Worm (Caenorhabditis elegans) whole organism, L3 larva: Measurements from ENCODE around the gene irld-2.
A peak's percentile ranks its signal among the peaks of the same experiment; 100 is the strongest.

ENCODE experiments used
- ZK546.5 ChIP-seq: sonication (generic microtip); optimal IDR thresholded peaks from 2 replicates; lab custom pipeline; 2017; ENCODE audit warnings: missing biosample characterization, missing genetic modification characterization
- aly-2 ChIP-seq: fragments of 150-350 bp; optimal IDR thresholded peaks from 2 replicates; lab custom pipeline; 2014; ENCODE audit warnings: missing biosample characterization, missing genetic modification characterization
- ama-1 ChIP-seq: fragments of 150-350 bp; optimal IDR thresholded peaks from 2 replicates; lab custom pipeline; 2018
- ceh-16 ChIP-seq: sonication (generic microtip); optimal IDR thresholded peaks from 2 replicates; lab custom pipeline; 2017; ENCODE audit warnings: missing biosample characterization, missing genetic modification characterization
- ceh-28 ChIP-seq: fragments of 150-350 bp; optimal IDR thresholded peaks from 2 replicates; lab custom pipeline; 2014; ENCODE audit warnings: missing biosample characterization, missing genetic modification reagents, missing genetic modification characterization
- ceh-82 ChIP-seq: fragments of 150-350 bp; optimal IDR thresholded peaks from 2 replicates; lab custom pipeline; 2014; ENCODE audit warnings: missing biosample characterization, missing genetic modification characterization
- ceh-9 ChIP-seq: sonication (generic microtip); optimal IDR thresholded peaks from 2 replicates; lab custom pipeline; 2018; ENCODE audit warnings: missing biosample characterization, missing genetic modification characterization
- daf-12 ChIP-seq: fragments of 150-350 bp; optimal IDR thresholded peaks from 2 replicates; lab custom pipeline; 2014; ENCODE audit warnings: missing biosample characterization, missing genetic modification reagents, missing genetic modification characterization
- egl-27 ChIP-seq: sonication (generic microtip); optimal IDR thresholded peaks from 4 replicates; lab custom pipeline; 2017; ENCODE audit warnings: missing biosample characterization, missing genetic modification reagents, missing genetic modification characterization
- egl-5 ChIP-seq: fragments of 150-350 bp; optimal IDR thresholded peaks from 2 replicates; lab custom pipeline; 2017; ENCODE audit warnings: missing biosample characterization, missing genetic modification reagents, missing genetic modification characterization, inconsistent platforms
- elt-2 ChIP-seq: sonication (generic microtip); optimal IDR thresholded peaks from 2 replicates; lab custom pipeline; 2016; ENCODE audit warnings: missing genetic modification reagents, mild to moderate bottlenecking, missing genetic modification characterization, missing compliant biosample characterization
- elt-3 ChIP-seq, 3 experiments: fragments of 150-350 bp in 1 of 3; sonication (generic microtip) in 2 of 3; optimal IDR thresholded peaks; 2 replicates in 2 of 3; 4 replicates in 1 of 3; lab custom pipeline; 2014 to 2017; ENCODE audit warnings: missing biosample characterization in 3 of 3, missing genetic modification characterization in 3 of 3
- eor-1 ChIP-seq, 2 experiments: fragments of 150-350 bp; optimal IDR thresholded peaks; 2 replicates each; lab custom pipeline; 2014 to 2018; ENCODE audit warnings: missing biosample characterization in 2 of 2, missing genetic modification characterization in 2 of 2
- fkh-2 ChIP-seq: fragments of 150-350 bp; optimal IDR thresholded peaks from 2 replicates; lab custom pipeline; 2014; ENCODE audit warnings: missing biosample characterization, missing genetic modification reagents, missing genetic modification characterization
- fos-1 ChIP-seq: fragments of 150-350 bp; optimal IDR thresholded peaks from 2 replicates; lab custom pipeline; 2014; ENCODE audit warnings: missing biosample characterization, missing genetic modification characterization
- jun-1 ChIP-seq: fragments of 150-350 bp; optimal IDR thresholded peaks from 2 replicates; lab custom pipeline; 2014; ENCODE audit warnings: missing biosample characterization, missing genetic modification reagents, missing genetic modification characterization
- lin-15B ChIP-seq: fragments of 150-350 bp; optimal IDR thresholded peaks from 2 replicates; lab custom pipeline; 2014; ENCODE audit warnings: missing biosample characterization, missing genetic modification characterization
- lin-39 ChIP-seq: fragments of 150-350 bp; optimal IDR thresholded peaks from 2 replicates; lab custom pipeline; 2018; ENCODE audit warnings: missing biosample characterization, missing genetic modification reagents, missing genetic modification characterization
- mdl-1 ChIP-seq: fragments of 150-350 bp; optimal IDR thresholded peaks from 2 replicates; lab custom pipeline; 2014; ENCODE audit warnings: missing biosample characterization, missing genetic modification characterization
- mml-1 ChIP-seq: fragments of 150-350 bp; sonication (generic microtip); optimal IDR thresholded peaks from 3 replicates; lab custom pipeline; 2014; ENCODE audit warnings: missing biosample characterization, missing genetic modification characterization
- nfya-1 ChIP-seq: sonication (generic microtip); optimal IDR thresholded peaks from 2 replicates; lab custom pipeline; 2017; ENCODE audit warnings: missing genetic modification characterization, mild to moderate bottlenecking, missing compliant biosample characterization, antibody characterized with exemption, moderate library complexity; ENCODE audit not compliant: insufficient read depth
- nhr-11 ChIP-seq: fragments of 150-350 bp; optimal IDR thresholded peaks from 2 replicates; lab custom pipeline; 2014; ENCODE audit warnings: missing biosample characterization, missing genetic modification characterization
- nhr-23 ChIP-seq: fragments of 150-350 bp; optimal IDR thresholded peaks from 2 replicates; lab custom pipeline; 2014; ENCODE audit warnings: missing biosample characterization, missing genetic modification reagents, missing genetic modification characterization
- nhr-237 ChIP-seq: fragments of 150-350 bp; optimal IDR thresholded peaks from 2 replicates; lab custom pipeline; 2014; ENCODE audit warnings: missing biosample characterization, missing genetic modification characterization
- nhr-25 ChIP-seq: sonication (generic microtip); optimal IDR thresholded peaks from 2 replicates; lab custom pipeline; 2017; ENCODE audit warnings: missing biosample characterization, missing genetic modification characterization
- nhr-67 ChIP-seq: fragments of 150-350 bp; optimal IDR thresholded peaks from 2 replicates; lab custom pipeline; 2014; ENCODE audit warnings: missing biosample characterization, missing genetic modification characterization
- nhr-76 ChIP-seq: fragments of 150-350 bp; sonication (generic microtip); optimal IDR thresholded peaks from 5 replicates; lab custom pipeline; 2014; ENCODE audit warnings: missing biosample characterization, missing genetic modification characterization
- pha-4 ChIP-seq: fragments of 150-350 bp; optimal IDR thresholded peaks from 2 replicates; lab custom pipeline; 2014; ENCODE audit warnings: missing biosample characterization, missing genetic modification reagents, missing genetic modification characterization
- sea-2 ChIP-seq: fragments of 150-350 bp; sonication (generic microtip); optimal IDR thresholded peaks from 4 replicates; lab custom pipeline; 2014; ENCODE audit warnings: missing biosample characterization, missing genetic modification reagents, missing genetic modification characterization
- skn-1 ChIP-seq: fragments of 150-350 bp; optimal IDR thresholded peaks from 2 replicates; lab custom pipeline; 2014; ENCODE audit warnings: missing biosample characterization, missing genetic modification characterization
- snpc-4 ChIP-seq: fragments of 150-350 bp; optimal IDR thresholded peaks from 2 replicates; lab custom pipeline; 2014; ENCODE audit warnings: missing biosample characterization, missing genetic modification characterization
- tbx-2 ChIP-seq: sonication (generic microtip); optimal IDR thresholded peaks from 2 replicates; lab custom pipeline; 2016; ENCODE audit warnings: mild to moderate bottlenecking, missing genetic modification characterization, missing compliant biosample characterization
- unc-39 ChIP-seq: sonication (generic microtip); optimal IDR thresholded peaks from 4 replicates; lab custom pipeline; 2017; ENCODE audit warnings: missing biosample characterization, missing genetic modification characterization
- unc-62 ChIP-seq: fragments of 150-350 bp; sonication (generic microtip); optimal IDR thresholded peaks from 4 replicates; lab custom pipeline; 2014; ENCODE audit warnings: missing biosample characterization, missing genetic modification reagents, missing genetic modification characterization

irld-2 gene

DNA sequence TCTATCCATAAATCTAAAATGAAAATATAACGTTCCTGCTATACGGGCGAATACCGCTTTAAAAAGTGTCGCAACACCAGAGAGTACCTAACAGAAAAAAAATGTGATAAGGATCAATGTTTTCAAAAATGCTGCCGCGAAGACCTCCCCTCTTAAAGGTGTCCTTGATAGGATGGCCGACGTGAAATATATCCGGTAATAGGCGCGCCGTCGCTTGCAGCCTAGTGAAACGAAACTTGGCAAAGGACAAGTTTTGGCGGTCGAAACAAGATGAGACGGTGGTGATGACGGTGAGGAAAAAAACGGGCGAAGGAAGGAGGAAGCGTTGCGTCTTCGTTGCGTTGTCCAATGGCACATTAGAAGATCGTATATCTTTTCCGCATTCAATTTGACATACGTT, 6.0 kb downstream of the irld-2 start:
- TF ChIP-seq pha-4 (tag; lab: Kevin White, UChicago) (no peak), lin-15B (no peak), egl-5 (tag; lab: Kevin White, UChicago) (no peak), egl-27 (tag; lab: Kevin White, UChicago) (no peak), nhr-25 (tag; lab: Kevin White, UChicago) (peak; percentile 92), nhr-76 (tag; lab: Kevin White, UChicago) (no peak), skn-1 (tag; lab: Kevin White, UChicago) (no peak), ZK546.5 (tag; lab: Kevin White, UChicago) (no peak), nfya-1 (tag; lab: Kevin White, UChicago) (peak; percentile 9), mml-1 (tag; lab: Kevin White, UChicago) (no peak), fos-1 (tag; lab: Kevin White, UChicago) (no peak)

DNA sequence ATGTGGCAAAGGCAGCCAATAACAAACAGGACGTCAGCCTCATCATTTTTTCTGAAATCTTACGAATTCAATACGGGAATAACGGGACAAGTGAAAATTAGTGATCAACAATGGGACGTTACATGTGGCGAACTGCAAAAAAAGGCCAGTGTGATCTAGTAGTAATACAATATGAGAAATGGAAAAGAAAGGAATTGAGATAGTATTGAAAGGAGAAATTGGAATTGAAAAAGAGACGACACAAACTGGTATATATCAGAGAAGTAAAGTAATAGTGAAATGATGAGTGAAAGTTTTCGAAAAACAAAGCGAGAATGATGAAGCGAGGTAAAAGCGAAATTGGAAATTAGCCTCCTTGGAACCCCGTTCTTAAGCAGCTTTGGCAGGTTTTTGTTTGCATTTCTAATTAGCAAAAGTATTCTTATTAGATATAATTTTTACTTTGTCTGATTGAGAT, 7.3 kb downstream of the irld-2 start, which contains the start of gene C49F8.3:
C49F8.3 (minus strand) TSS at position 51 of the 457 bp plus-strand sequence.
- TF ChIP-seq ceh-9 (tag; lab: Kevin White, UChicago) (no peak), nhr-23 (tag; lab: Kevin White, UChicago) (peak; percentile 1), lin-15B (no peak), nfya-1 (tag; lab: Kevin White, UChicago) (no peak), nhr-11 (tag; lab: Kevin White, UChicago) (no peak)

DNA sequence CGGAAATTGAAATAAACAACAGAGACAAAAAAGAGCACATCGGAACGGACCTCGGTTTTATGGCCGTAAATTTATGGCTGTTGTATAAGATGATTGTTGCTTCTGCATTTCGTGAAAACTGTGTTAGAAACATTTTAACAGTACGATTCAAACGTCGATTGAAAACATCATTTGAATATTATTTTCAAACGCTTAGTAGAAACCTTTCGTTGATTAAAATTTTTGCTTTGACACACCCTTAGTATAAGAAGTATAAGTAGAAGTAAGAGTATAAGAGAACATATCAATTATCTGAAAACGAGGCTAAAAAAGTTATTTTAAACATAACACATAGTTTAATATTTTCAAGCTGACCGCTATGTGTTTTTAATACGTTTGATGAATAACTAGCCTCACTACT, 10.1 kb downstream of the irld-2 start:
- TF ChIP-seq nfya-1 (tag; lab: Kevin White, UChicago): no peak
- no peak for TF ChIP-seq unc-62 (GFP tag; lab: Kevin White, UChicago)
- TF ChIP-seq nhr-237: no peak
- TF ChIP-seq egl-27 (tag; lab: Kevin White, UChicago): no peak
- TF ChIP-seq pha-4 (tag; lab: Kevin White, UChicago): no peak
- no peak for TF ChIP-seq sea-2 (GFP tag; lab: Kevin White, UChicago)
- no peak for TF ChIP-seq nhr-76 (tag; lab: Kevin White, UChicago)
- TF ChIP-seq mdl-1 (tag; lab: Kevin White, UChicago): no peak
- TF ChIP-seq ceh-28 (tag; lab: Kevin White, UChicago): no peak
- TF ChIP-seq eor-1 (tag; optimal IDR thresholded peaks at IDR 0.05; lab: Kevin White, UChicago): no peak
- TF ChIP-seq jun-1 (tag; lab: Kevin White, UChicago): no peak
- TF ChIP-seq daf-12 (tag; lab: Kevin White, UChicago): no peak
- TF ChIP-seq lin-39: no peak

DNA sequence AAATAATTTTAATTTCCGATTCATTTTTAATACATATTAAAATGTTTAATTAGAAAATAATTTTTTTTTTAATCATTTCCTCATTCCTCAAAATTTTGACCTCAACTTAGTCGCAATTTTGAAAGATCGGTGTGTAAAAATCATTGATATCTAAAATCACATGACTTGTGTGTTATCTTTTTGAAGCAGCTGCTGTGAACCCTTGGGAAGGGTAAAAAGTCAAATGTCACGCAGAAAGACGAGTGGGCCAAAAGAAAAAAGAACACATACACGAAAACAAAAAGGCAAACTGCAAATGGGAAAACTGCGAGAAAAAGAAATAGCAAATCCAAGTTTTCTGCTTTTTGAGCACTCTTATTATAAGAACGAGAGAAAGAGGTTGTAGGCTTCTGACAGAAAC, 11.6 kb downstream of the irld-2 start:
- TF ChIP-seq lin-39 (peak; percentile 67), ceh-82 (tag; lab: Kevin White, UChicago) (no peak), nfya-1 (tag; lab: Kevin White, UChicago) (peak; percentile 28)

DNA sequence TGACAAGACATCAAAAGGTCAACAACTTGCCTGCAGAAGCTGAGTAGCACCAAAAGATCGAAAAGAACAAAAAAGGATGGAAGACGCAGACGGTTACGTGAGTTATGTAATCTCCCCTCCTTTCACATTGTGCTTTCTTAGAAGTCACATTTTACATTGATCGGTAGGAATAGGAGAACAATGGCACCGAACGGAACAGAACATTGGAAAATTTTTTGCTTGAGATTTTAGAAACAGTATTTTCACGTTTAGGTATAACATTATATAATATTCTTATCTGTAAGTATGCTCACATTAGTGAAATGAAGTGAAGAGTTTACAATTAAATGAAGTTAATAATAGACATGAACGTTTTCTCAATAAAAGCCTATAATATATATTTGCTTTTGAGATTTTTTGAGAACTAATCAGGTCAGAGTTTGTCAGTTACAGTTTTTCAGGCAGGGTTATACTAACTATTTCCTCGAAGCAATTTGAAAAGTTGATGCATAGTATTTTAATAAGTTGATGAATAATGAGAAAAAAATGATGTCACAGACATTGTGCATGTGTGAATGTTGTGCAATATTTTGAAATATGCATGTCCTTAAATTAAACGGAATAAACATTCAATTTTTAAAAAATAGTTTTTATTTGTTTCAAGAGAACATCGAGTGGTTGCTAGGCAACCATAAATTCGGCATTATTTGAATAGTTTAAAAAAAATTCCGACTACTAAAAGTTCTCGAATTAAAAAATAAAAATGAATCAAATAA, 13.7 kb downstream of the irld-2 start:
- no peak for TF ChIP-seq nhr-11 (tag; lab: Kevin White, UChicago)
- TF ChIP-seq tbx-2 (tag; lab: Kevin White, UChicago): no peak
- TF ChIP-seq unc-39: no peak
- no peak for TF ChIP-seq eor-1 (tag; optimal IDR thresholded peaks at IDR 0.05; lab: Kevin White, UChicago)
- no peak for TF ChIP-seq nhr-25 (tag; lab: Kevin White, UChicago)
- TF ChIP-seq ama-1 (lab: Kevin White, UChicago): no peak
- TF ChIP-seq elt-2 (tag; lab: Kevin White, UChicago): no peak
- no peak for TF ChIP-seq daf-12 (tag; lab: Kevin White, UChicago)
- TF ChIP-seq nhr-76 (tag; lab: Kevin White, UChicago): no peak
- no peak for TF ChIP-seq nhr-67 (tag; lab: Kevin White, UChicago)
- TF ChIP-seq fkh-2 (tag; lab: Kevin White, UChicago): no peak
- TF ChIP-seq snpc-4 (tag; lab: Kevin White, UChicago): no peak
- TF ChIP-seq aly-2 (tag; lab: Kevin White, UChicago): no peak
- TF ChIP-seq ceh-16 (tag; lab: Kevin White, UChicago): no peak
- no peak for TF ChIP-seq elt-3 (tag; optimal IDR thresholded peaks at IDR 0.05; lab: Kevin White, UChicago)
